Worm (Caenorhabditis elegans) whole organism, late embryonic: Measurements from ENCODE around the gene Y49F6C.6.

Experiments
- ama-1 ChIP-seq: fragments of 150-350 bp; optimal IDR thresholded peaks from 2 replicates; lab custom pipeline; 2014
- fkh-10 ChIP-seq: fragments of 150-350 bp; optimal IDR thresholded peaks from 2 replicates; lab custom pipeline; 2014; ENCODE audit warnings: missing biosample characterization, missing genetic modification reagents, missing genetic modification characterization
- hlh-15 ChIP-seq: sonication (generic microtip); optimal IDR thresholded peaks from 2 replicates; lab custom pipeline; 2016; ENCODE audit warnings: missing genetic modification characterization, missing compliant biosample characterization
- lin-11 ChIP-seq: fragments of 200-800 bp; sonication (Bioruptor generic); optimal IDR thresholded peaks from 2 replicates; lab custom pipeline; 2018; ENCODE audit warnings: mild to moderate bottlenecking, missing genetic modification characterization, missing compliant biosample characterization
- nfya-1 ChIP-seq: sonication (generic microtip); optimal IDR thresholded peaks from 2 replicates; lab custom pipeline; 2017; ENCODE audit warnings: missing genetic modification characterization, mild to moderate bottlenecking, missing compliant biosample characterization, antibody characterized with exemption, moderate library complexity
- pha-4 ChIP-seq: fragments of 150-350 bp; optimal IDR thresholded peaks from 2 replicates; lab custom pipeline; 2018; ENCODE audit warnings: missing biosample characterization, missing genetic modification reagents, missing genetic modification characterization
- syd-9 ChIP-seq: sonication (generic microtip); optimal IDR thresholded peaks from 2 replicates; lab custom pipeline; 2016; ENCODE audit warnings: mild to moderate bottlenecking, missing genetic modification characterization, moderate library complexity, missing compliant biosample characterization
- zip-5 ChIP-seq: sonication (generic microtip); optimal IDR thresholded peaks from 2 replicates; lab custom pipeline; 2016; ENCODE audit warnings: missing genetic modification characterization, missing compliant biosample characterization

DNA sequence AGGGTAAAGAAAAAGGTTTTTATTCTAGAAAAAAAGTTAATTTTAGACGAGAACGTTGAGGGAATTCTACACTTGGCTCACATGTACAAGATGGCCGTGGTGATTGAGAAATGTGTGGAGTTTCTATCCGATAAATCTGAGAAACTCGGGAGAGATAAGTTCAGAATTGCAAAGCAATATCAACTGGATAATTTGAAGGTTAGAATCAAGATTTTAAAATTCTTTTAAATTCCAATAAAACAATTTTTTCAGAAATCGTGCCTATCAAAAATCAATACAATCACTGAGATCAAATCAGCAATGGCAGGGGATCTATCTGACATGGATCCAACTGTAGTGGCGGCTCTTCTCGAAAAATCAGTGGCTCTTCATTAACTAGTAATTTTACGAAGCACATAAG is 11.3 kb upstream of the Y49F6C.6 start, which contains the start of gene Y49F6C.2:
- no peak for TF ChIP-seq syd-9
- TF ChIP-seq zip-5: no peak
- TF ChIP-seq nfya-1 (tag; lab: Kevin White, UChicago): no peak
- TF ChIP-seq hlh-15 (tag; lab: Kevin White, UChicago): no peak
- TF ChIP-seq fkh-10: no peak
- no peak for TF ChIP-seq ama-1 (lab: Kevin White, UChicago)
- no peak for TF ChIP-seq lin-11 (tag; lab: Kevin White, UChicago)
- no peak for TF ChIP-seq pha-4 (tag; lab: Kevin White, UChicago)
